Fruit fly (Drosophila melanogaster): ENCODE results near the gene bnk.

The bnk gene

dm6 chr3R:31168968-31169367 lies 24.2 kb upstream of the bnk start, which contains the start of gene stops (continued):
- peak; percentile 55 for TF ChIP-seq CG10654 (GFP tag; optimal IDR thresholded peaks at IDR 0.05)
- TF ChIP-seq CG9932 (GFP tag; IDR thresholded peaks at IDR 0.05), result no peak
- no peak for TF ChIP-seq Atf6 (GFP tag; IDR thresholded peaks at IDR 0.05)
- no peak for TF ChIP-seq CG10431 (GFP tag; optimal IDR thresholded peaks at IDR 0.05)
- peak; percentile 26 for TF ChIP-seq onecut (GFP tag; IDR thresholded peaks at IDR 0.05)
- no peak for TF ChIP-seq Dip2 (GFP tag; IDR thresholded peaks at IDR 0.05)
- TF ChIP-seq CG11696 (GFP tag; IDR thresholded peaks at IDR 0.05), result no peak
- peak; percentile 31 for TF ChIP-seq CG8089 (GFP tag; optimal IDR thresholded peaks at IDR 0.05)
- TF ChIP-seq Lpt (GFP tag; optimal IDR thresholded peaks at IDR 0.05), result no peak
- TF ChIP-seq ase (GFP tag; IDR thresholded peaks at IDR 0.05), result no peak
- TF ChIP-seq Vsx1 (GFP tag; optimal IDR thresholded peaks at IDR 0.05), result peak; percentile 11
- TF ChIP-seq nom (GFP tag; optimal IDR thresholded peaks at IDR 0.05), result no peak
- TF ChIP-seq CG11560 (tag; IDR thresholded peaks at IDR 0.05), result no peak
- no peak for TF ChIP-seq CG8765 (GFP tag; IDR thresholded peaks at IDR 0.05)
- TF ChIP-seq dmrt11E (tag; optimal IDR thresholded peaks at IDR 0.05), result no peak
- TF ChIP-seq CG15269 (tag; optimal IDR thresholded peaks at IDR 0.05), result no peak
- TF ChIP-seq CG1024 (GFP tag; IDR thresholded peaks at IDR 0.05), result peak; percentile 44; the same call in 1 of the 2 replicates
- TF ChIP-seq ab (GFP tag; optimal IDR thresholded peaks at IDR 0.05), result no peak
- TF ChIP-seq Rfx (GFP tag; IDR thresholded peaks at IDR 0.05), result 0 out of 2 replicates have a peak, but pooled peaks have one; percentile 25
- no peak for TF ChIP-seq ssp (GFP tag; IDR thresholded peaks at IDR 0.05)
- no peak for TF ChIP-seq CG6272 (GFP tag; IDR thresholded peaks at IDR 0.05)
- TF ChIP-seq bbx (GFP tag; IDR thresholded peaks at IDR 0.05; ENCODE audit: partially characterized antibody), result no peak
- peak; percentile 50; the same call in 1 of the 2 replicates for TF ChIP-seq CG11247 (GFP tag; IDR thresholded peaks at IDR 0.05)
- TF ChIP-seq schlank (tag; optimal IDR thresholded peaks at IDR 0.05), result no peak
- TF ChIP-seq CG7839 (tag; optimal IDR thresholded peaks at IDR 0.05), result peak; percentile 19
- peak; percentile 15 for TF ChIP-seq p53 (GFP tag; optimal IDR thresholded peaks at IDR 0.05)
- no peak for TF ChIP-seq CG8924 (tag; optimal IDR thresholded peaks at IDR 0.05)
- TF ChIP-seq Pdp1 (GFP tag; optimal IDR thresholded peaks at IDR 0.05), result peak in 1 of 2 experiments; percentile 18
- TF ChIP-seq CG4617 (GFP tag; optimal IDR thresholded peaks at IDR 0.05; ENCODE audit: borderline replicate concordance), result no peak
- TF ChIP-seq CG7357 (GFP tag; IDR thresholded peaks at IDR 0.05), result no peak
- no peak for TF ChIP-seq sima (GFP tag; optimal IDR thresholded peaks at IDR 0.05)
- TF ChIP-seq Ptx1 (GFP tag; IDR thresholded peaks at IDR 0.05), result no peak
- TF ChIP-seq ham (GFP tag; IDR thresholded peaks at IDR 0.05), result no peak
- no peak for TF ChIP-seq sd (tag; optimal IDR thresholded peaks at IDR 0.05)
- no peak for TF ChIP-seq dati (GFP tag; IDR thresholded peaks at IDR 0.05)
- peak; percentile 22 for TF ChIP-seq CG15514 (GFP tag; optimal IDR thresholded peaks at IDR 0.05)
- no peak for TF ChIP-seq CG4854 (GFP tag; optimal IDR thresholded peaks at IDR 0.05)
- TF ChIP-seq ftz-f1 (GFP tag; optimal IDR thresholded peaks at IDR 0.05), result no peak
- TF ChIP-seq vnd (GFP tag; IDR thresholded peaks at IDR 0.05; ENCODE audit: partially characterized antibody), result no peak
- TF ChIP-seq Hmr (GFP tag; optimal IDR thresholded peaks at IDR 0.05), result peak; percentile 29
- TF ChIP-seq Hsf (GFP tag; optimal IDR thresholded peaks at IDR 0.05), result no peak
- TF ChIP-seq CG8944 (GFP tag; optimal IDR thresholded peaks at IDR 0.05), result peak; percentile 6
- no peak for TF ChIP-seq CG18262 (tag; optimal IDR thresholded peaks at IDR 0.05)
- peak; percentile 16 for TF ChIP-seq CG13123 (GFP tag; optimal IDR thresholded peaks at IDR 0.05)
- TF ChIP-seq CG11723 (GFP tag; optimal IDR thresholded peaks at IDR 0.05), result peak; percentile 22
- TF ChIP-seq CG17361 (GFP tag; IDR thresholded peaks at IDR 0.05), result no peak
- peak; percentile 50 for TF ChIP-seq sqz (GFP tag; optimal IDR thresholded peaks at IDR 0.05)
- TF ChIP-seq tgo (GFP tag; IDR thresholded peaks at IDR 0.05), result no peak
- no peak for TF ChIP-seq Bteb2 (GFP tag; optimal IDR thresholded peaks at IDR 0.05)
- no peak for TF ChIP-seq CG3838 (GFP tag; optimal IDR thresholded peaks at IDR 0.05)
- no peak for TF ChIP-seq Nf-YC (tag; optimal IDR thresholded peaks at IDR 0.05)
- TF ChIP-seq CG8290 (GFP tag; optimal IDR thresholded peaks at IDR 0.05), result no peak
- TF ChIP-seq CG8290 (tag; optimal IDR thresholded peaks at IDR 0.05), result peak in 1 of 2 experiments; percentile 11
